Worm (Caenorhabditis elegans) whole organism, L1 larva: ENCODE data around the gene C44C10.7.

ENCODE experiments used
- aha-1 ChIP-seq: fragments of 150-350 bp; optimal IDR thresholded peaks from 2 replicates; lab custom pipeline; 2014; ENCODE audit warnings: missing biosample characterization, missing genetic modification characterization
- blmp-1 ChIP-seq: fragments of 150-350 bp; optimal IDR thresholded peaks from 2 replicates; lab custom pipeline; 2014; ENCODE audit warnings: missing biosample characterization, missing genetic modification characterization
- ces-1 ChIP-seq: fragments of 150-350 bp; optimal IDR thresholded peaks from 2 replicates; lab custom pipeline; 2014; ENCODE audit warnings: missing biosample characterization, missing genetic modification reagents, missing genetic modification characterization
- lin-13 ChIP-seq: fragments of 150-350 bp; optimal IDR thresholded peaks from 2 replicates; lab custom pipeline; 2014; ENCODE audit warnings: missing biosample characterization, missing genetic modification reagents, missing genetic modification characterization
- lin-39 ChIP-seq: fragments of 150-350 bp; optimal IDR thresholded peaks from 2 replicates; lab custom pipeline; 2014; ENCODE audit warnings: missing biosample characterization, missing genetic modification reagents, missing genetic modification characterization
- lir-3 ChIP-seq: sonication (generic microtip); optimal IDR thresholded peaks from 2 replicates; lab custom pipeline; 2016; ENCODE audit warnings: mild to moderate bottlenecking, missing genetic modification characterization, moderate library complexity, missing compliant biosample characterization; ENCODE audit not compliant: poor library complexity
- mab-9 ChIP-seq: fragments of 200-800 bp; sonication (Bioruptor generic); IDR thresholded peaks from 2 replicates; pipeline ENCODE4 v1.3.6; 2022; ENCODE audit warnings: missing genetic modification reagents, missing genetic modification characterization, missing compliant biosample characterization
- mdl-1 ChIP-seq, 2 experiments: fragments of 150-350 bp; optimal IDR thresholded peaks; 2 replicates each; lab custom pipeline; 2014 to 2017; ENCODE audit warnings: missing biosample characterization in 2 of 2, missing genetic modification characterization in 2 of 2, inconsistent platforms in 1 of 2
- nhr-11 ChIP-seq: fragments of 150-350 bp; optimal IDR thresholded peaks from 2 replicates; lab custom pipeline; 2014; ENCODE audit warnings: missing biosample characterization, missing genetic modification characterization
- nhr-28 ChIP-seq: fragments of 150-350 bp; optimal IDR thresholded peaks from 2 replicates; lab custom pipeline; 2014; ENCODE audit warnings: missing biosample characterization, missing genetic modification characterization
- nhr-85 ChIP-seq: sonication (generic microtip); peaks from one replicate; lab custom pipeline; 2016; ENCODE audit warnings: missing genetic modification characterization, inconsistent platforms, missing compliant biosample characterization
- snpc-4 ChIP-seq: fragments of 150-350 bp; optimal IDR thresholded peaks from 2 replicates; lab custom pipeline; 2014; ENCODE audit warnings: missing biosample characterization, missing genetic modification characterization
- tbx-2 ChIP-seq: sonication (generic microtip); optimal IDR thresholded peaks from 2 replicates; lab custom pipeline; 2016; ENCODE audit warnings: missing genetic modification characterization, missing compliant biosample characterization

DNA sequence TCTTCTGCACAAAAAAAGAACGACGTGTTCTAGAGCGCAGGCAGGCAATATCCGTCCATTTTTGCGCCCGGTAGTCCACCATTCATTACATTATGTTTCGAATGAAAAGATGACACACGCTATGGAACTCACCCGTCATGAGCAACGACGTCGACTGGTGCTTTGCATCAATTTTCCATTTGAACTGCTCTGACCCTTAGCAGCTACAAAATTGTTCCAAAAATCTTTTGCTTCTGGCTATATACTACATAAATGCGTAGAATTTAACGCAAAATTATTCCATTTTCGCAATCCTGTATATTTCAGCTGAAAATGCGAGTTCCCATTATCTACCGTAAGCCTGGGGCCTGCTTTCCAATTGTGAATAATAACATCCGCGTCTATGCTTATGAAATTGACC lies 29.7 kb downstream of the C44C10.7 start, which contains the start of gene T04F8.3:
- TF ChIP-seq snpc-4 (no peak), lin-13 (GFP tag; lab: Kevin White, UChicago) (no peak), aha-1 (no peak), ces-1 (GFP tag; lab: Kevin White, UChicago) (no peak), tbx-2 (tag; lab: Kevin White, UChicago) (no peak), lin-39 (tag; lab: Kevin White, UChicago) (no peak), nhr-28 (tag; lab: Kevin White, UChicago) (no peak), nhr-11 (no peak), lir-3 (tag; lab: Kevin White, UChicago) (no peak), mab-9 (GFP tag; lab: Robert Waterston, UW) (no peak), nhr-85 (tag; lab: Kevin White, UChicago) (no peak), mdl-1 (tag; optimal IDR thresholded peaks at IDR 0.05; lab: Kevin White, UChicago) (no peak), blmp-1 (tag; lab: Kevin White, UChicago) (no peak)
